Worm (Caenorhabditis elegans) whole organism, L2 larva: Measurements from ENCODE around the gene F31F7.1.

Experiments used
- C34F6.9 ChIP-seq: fragments of 150-350 bp; optimal IDR thresholded peaks from 2 replicates; lab custom pipeline; 2014; ENCODE audit warnings: missing biosample characterization, missing genetic modification characterization
- F13H6.1 ChIP-seq: sonication (generic microtip); optimal IDR thresholded peaks from 2 replicates; lab custom pipeline; 2016; ENCODE audit warnings: missing genetic modification characterization, missing compliant biosample characterization
- R02D3.7 ChIP-seq: fragments of 150-350 bp; optimal IDR thresholded peaks from 2 replicates; lab custom pipeline; 2014; ENCODE audit warnings: missing biosample characterization, missing genetic modification characterization
- Y55F3AM.14 ChIP-seq: fragments of 200-800 bp; sonication (Bioruptor generic); optimal IDR thresholded peaks from 2 replicates; lab custom pipeline; 2018; ENCODE audit warnings: mild to moderate bottlenecking, missing genetic modification characterization, missing compliant biosample characterization
- ZK546.5 ChIP-seq: sonication (generic microtip); optimal IDR thresholded peaks from 2 replicates; lab custom pipeline; 2017; ENCODE audit warnings: missing biosample characterization, missing genetic modification characterization
- alr-1 ChIP-seq: fragments of 150-350 bp; optimal IDR thresholded peaks from 2 replicates; lab custom pipeline; 2014; ENCODE audit warnings: missing biosample characterization, missing genetic modification characterization
- aly-2 ChIP-seq: fragments of 150-350 bp; optimal IDR thresholded peaks from 2 replicates; lab custom pipeline; 2014; ENCODE audit warnings: missing biosample characterization, missing genetic modification characterization
- ama-1 ChIP-seq: fragments of 150-350 bp; optimal IDR thresholded peaks from 2 replicates; lab custom pipeline; 2018; ENCODE audit warnings: inconsistent platforms
- blmp-1 ChIP-seq: sonication (generic microtip); optimal IDR thresholded peaks from 2 replicates; lab custom pipeline; 2017; ENCODE audit warnings: missing genetic modification characterization, mild to moderate bottlenecking, missing compliant biosample characterization, antibody characterized with exemption, moderate library complexity; ENCODE audit not compliant: insufficient read depth
- ceh-16 ChIP-seq: fragments of 150-350 bp; optimal IDR thresholded peaks from 2 replicates; lab custom pipeline; 2014; ENCODE audit warnings: missing biosample characterization, missing genetic modification characterization
- ceh-82 ChIP-seq: fragments of 150-350 bp; optimal IDR thresholded peaks from 2 replicates; lab custom pipeline; 2014; ENCODE audit warnings: missing biosample characterization, missing genetic modification characterization
- crh-2 ChIP-seq: sonication (generic microtip); optimal IDR thresholded peaks from 2 replicates; lab custom pipeline; 2017; ENCODE audit warnings: missing biosample characterization, missing genetic modification characterization
- dmd-4 ChIP-seq: sonication (generic microtip); optimal IDR thresholded peaks from 2 replicates; lab custom pipeline; 2017; ENCODE audit warnings: missing biosample characterization, missing genetic modification characterization
- egl-27 ChIP-seq: sonication (generic microtip); optimal IDR thresholded peaks from 3 replicates; lab custom pipeline; 2017; ENCODE audit warnings: missing biosample characterization, missing genetic modification reagents, missing genetic modification characterization
- elt-1 ChIP-seq: fragments of 150-350 bp; optimal IDR thresholded peaks from 2 replicates; lab custom pipeline; 2014; ENCODE audit warnings: missing biosample characterization, missing genetic modification characterization
- elt-3 ChIP-seq: sonication (generic microtip); optimal IDR thresholded peaks from 2 replicates; lab custom pipeline; 2017; ENCODE audit warnings: missing biosample characterization, missing genetic modification characterization
- fos-1 ChIP-seq: fragments of 150-350 bp; optimal IDR thresholded peaks from 2 replicates; lab custom pipeline; 2014; ENCODE audit warnings: missing biosample characterization, missing genetic modification characterization
- gmeb-1 ChIP-seq: fragments of 150-350 bp; optimal IDR thresholded peaks from 2 replicates; lab custom pipeline; 2014; ENCODE audit warnings: missing biosample characterization, missing genetic modification characterization
- lin-11 ChIP-seq: fragments of 150-350 bp; sonication (generic microtip); optimal IDR thresholded peaks from 2 replicates; lab custom pipeline; 2014; ENCODE audit warnings: missing biosample characterization, missing genetic modification characterization, inconsistent platforms, mixed read lengths
- lin-13 ChIP-seq: fragments of 150-350 bp; optimal IDR thresholded peaks from 2 replicates; lab custom pipeline; 2014; ENCODE audit warnings: missing biosample characterization, missing genetic modification reagents, missing genetic modification characterization
- lin-39 ChIP-seq: fragments of 150-350 bp; optimal IDR thresholded peaks from 2 replicates; lab custom pipeline; 2014; ENCODE audit warnings: missing biosample characterization, missing genetic modification reagents, missing genetic modification characterization
- lsy-2 ChIP-seq, 2 experiments: fragments of 150-350 bp in 1 of 2; sonication (generic microtip) in 1 of 2; optimal IDR thresholded peaks; 2 replicates each; lab custom pipeline; 2014 to 2017; ENCODE audit warnings: missing biosample characterization in 2 of 2, missing genetic modification characterization in 2 of 2
- mab-5 ChIP-seq: fragments of 150-350 bp; optimal IDR thresholded peaks from 2 replicates; lab custom pipeline; 2014; ENCODE audit warnings: missing biosample characterization, missing genetic modification characterization
- mbf-1 ChIP-seq: sonication (generic microtip); optimal IDR thresholded peaks from 2 replicates; lab custom pipeline; 2017; ENCODE audit warnings: missing biosample characterization, missing genetic modification characterization
- mdl-1 ChIP-seq, 2 experiments: fragments of 150-350 bp in 1 of 2; sonication (generic microtip) in 1 of 2; optimal IDR thresholded peaks; 2 replicates each; lab custom pipeline; 2017; ENCODE audit warnings: missing biosample characterization in 2 of 2, missing genetic modification characterization in 2 of 2
- nhr-10 ChIP-seq: sonication (generic microtip); optimal IDR thresholded peaks from 2 replicates; lab custom pipeline; 2017; ENCODE audit warnings: missing biosample characterization, missing genetic modification characterization
- nhr-11 ChIP-seq: fragments of 150-350 bp; optimal IDR thresholded peaks from 2 replicates; lab custom pipeline; 2014; ENCODE audit warnings: missing biosample characterization, missing genetic modification characterization
- nhr-12 ChIP-seq: fragments of 150-350 bp; optimal IDR thresholded peaks from 2 replicates; lab custom pipeline; 2014; ENCODE audit warnings: missing biosample characterization, missing genetic modification characterization
- nhr-129 ChIP-seq: fragments of 150-350 bp; optimal IDR thresholded peaks from 2 replicates; lab custom pipeline; 2014; ENCODE audit warnings: missing biosample characterization, missing genetic modification characterization
- nhr-21 ChIP-seq: fragments of 150-350 bp; optimal IDR thresholded peaks from 2 replicates; lab custom pipeline; 2014; ENCODE audit warnings: missing biosample characterization, missing genetic modification characterization
- nhr-23 ChIP-seq: fragments of 150-350 bp; optimal IDR thresholded peaks from 2 replicates; lab custom pipeline; 2014; ENCODE audit warnings: missing biosample characterization, missing genetic modification reagents, missing genetic modification characterization
- nhr-237 ChIP-seq: fragments of 150-350 bp; optimal IDR thresholded peaks from 2 replicates; lab custom pipeline; 2014; ENCODE audit warnings: missing biosample characterization, missing genetic modification characterization
- nhr-25 ChIP-seq: fragments of 150-350 bp; sonication (generic microtip); optimal IDR thresholded peaks from 3 replicates; lab custom pipeline; 2014; ENCODE audit warnings: missing biosample characterization, missing genetic modification characterization
- nhr-6 ChIP-seq: fragments of 150-350 bp; optimal IDR thresholded peaks from 2 replicates; lab custom pipeline; 2014; ENCODE audit warnings: missing biosample characterization, missing genetic modification characterization
- nhr-77 ChIP-seq: fragments of 150-350 bp; optimal IDR thresholded peaks from 2 replicates; lab custom pipeline; 2014; ENCODE audit warnings: missing biosample characterization, missing genetic modification characterization
- peb-1 ChIP-seq: fragments of 150-350 bp; optimal IDR thresholded peaks from 2 replicates; lab custom pipeline; 2014; ENCODE audit warnings: missing biosample characterization, missing genetic modification characterization
- sem-4 ChIP-seq: fragments of 150-350 bp; optimal IDR thresholded peaks from 2 replicates; lab custom pipeline; 2014; ENCODE audit warnings: missing biosample characterization, missing genetic modification reagents, missing genetic modification characterization
- skn-1 ChIP-seq: sonication (generic microtip); optimal IDR thresholded peaks from 2 replicates; lab custom pipeline; 2017; ENCODE audit warnings: missing biosample characterization, missing genetic modification characterization
- sma-3 ChIP-seq: sonication (generic microtip); optimal IDR thresholded peaks from 2 replicates; lab custom pipeline; 2016; ENCODE audit warnings: missing genetic modification reagents, missing genetic modification characterization, missing compliant biosample characterization
- sma-9 ChIP-seq, 2 experiments: fragments of 150-350 bp in 1 of 2; sonication (generic microtip) in 1 of 2; optimal IDR thresholded peaks; 2 replicates each; lab custom pipeline; 2014 to 2016; ENCODE audit warnings: missing genetic modification characterization in 2 of 2, mild to moderate bottlenecking in 1 of 2, missing biosample characterization in 1 of 2, missing compliant biosample characterization in 1 of 2, missing genetic modification reagents in 1 of 2, moderate library complexity in 1 of 2
- snpc-4 ChIP-seq: fragments of 150-350 bp; optimal IDR thresholded peaks from 2 replicates; lab custom pipeline; 2014; ENCODE audit warnings: missing biosample characterization, missing genetic modification characterization
- unc-39 ChIP-seq: fragments of 150-350 bp; optimal IDR thresholded peaks from 2 replicates; lab custom pipeline; 2014; ENCODE audit warnings: missing biosample characterization, missing genetic modification characterization
- unc-55 ChIP-seq: fragments of 150-350 bp; sonication (generic microtip); optimal IDR thresholded peaks from 3 replicates; lab custom pipeline; 2014; ENCODE audit warnings: missing biosample characterization, missing genetic modification reagents, missing genetic modification characterization
- unc-62 ChIP-seq: fragments of 150-350 bp; optimal IDR thresholded peaks from 2 replicates; lab custom pipeline; 2014; ENCODE audit warnings: missing biosample characterization, missing genetic modification reagents, missing genetic modification characterization
- zag-1 ChIP-seq: fragments of 150-350 bp; optimal IDR thresholded peaks from 2 replicates; lab custom pipeline; 2014; ENCODE audit warnings: missing biosample characterization, missing genetic modification characterization
- ztf-1 ChIP-seq: fragments of 200-800 bp; sonication (Bioruptor generic); conservative IDR thresholded peaks from 2 replicates; pipeline ENCODE4 v1.3.6; 2022; ENCODE audit warnings: missing genetic modification characterization, missing compliant biosample characterization
- ztf-11 ChIP-seq: sonication (generic microtip); optimal IDR thresholded peaks from 2 replicates; lab custom pipeline; 2017; ENCODE audit warnings: missing biosample characterization, missing genetic modification characterization
- ztf-4 ChIP-seq: fragments of 150-350 bp; optimal IDR thresholded peaks from 2 replicates; lab custom pipeline; 2014; ENCODE audit warnings: missing biosample characterization, missing genetic modification characterization

F31F7.1 gene

DNA sequence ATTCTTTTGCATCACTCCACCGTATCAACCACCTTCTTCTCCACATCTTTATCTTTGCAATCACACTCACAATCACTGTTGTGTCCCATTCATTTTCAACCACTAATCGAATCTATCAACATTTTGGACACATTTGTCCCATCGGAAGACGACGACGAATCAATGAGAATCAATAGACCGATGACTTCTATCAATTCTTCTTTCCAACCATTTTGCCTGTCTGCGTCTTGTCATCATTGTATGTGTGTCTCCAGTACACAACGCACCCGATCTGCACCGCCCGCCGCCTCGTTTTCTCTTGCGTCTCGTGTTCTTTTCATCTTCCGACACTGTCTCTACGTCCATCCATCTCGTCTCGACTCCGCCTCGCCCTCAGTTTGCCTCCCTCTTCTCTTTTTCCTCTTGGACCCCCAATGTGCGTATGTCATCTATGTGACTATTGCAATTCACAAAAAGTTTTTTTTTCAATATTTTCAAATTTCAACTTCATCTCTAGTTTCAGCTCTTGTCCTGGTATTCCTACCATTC is 29.7 kb upstream of the F31F7.1 start, which contains the start of gene dmd-7 (continued):
- TF ChIP-seq mab-5 = peak; percentile 78
- TF ChIP-seq nhr-23 = no peak
- TF ChIP-seq egl-27 = peak; percentile 94
- TF ChIP-seq blmp-1 (tag; lab: Kevin White, UChicago) = peak; percentile 90
- peak; percentile 97 for TF ChIP-seq sma-3 (GFP tag; lab: Kevin White, UChicago)
- no peak for TF ChIP-seq R02D3.7 (tag; lab: Kevin White, UChicago)
- peak; percentile 92 for TF ChIP-seq nhr-129

- TF ChIP-seq Y55F3AM.14 (GFP tag; lab: Kevin White, UChicago) = peak; percentile 60
- no peak for TF ChIP-seq ztf-1 (GFP tag; lab: Robert Waterston, UW)
- TF ChIP-seq mbf-1 (tag; lab: Kevin White, UChicago) = no peak
- peak; percentile 73 for TF ChIP-seq egl-27
- peak; percentile 55 for TF ChIP-seq crh-2 (tag; lab: Kevin White, UChicago)
- TF ChIP-seq sma-3 (GFP tag; lab: Kevin White, UChicago) = peak; percentile 88
- TF ChIP-seq lin-11 (tag; lab: Kevin White, UChicago) = no peak
- TF ChIP-seq blmp-1 (tag; lab: Kevin White, UChicago) = peak; percentile 86
- peak; percentile 51 for TF ChIP-seq unc-62 (GFP tag; lab: Kevin White, UChicago)
- no peak for TF ChIP-seq dmd-4 (tag; lab: Kevin White, UChicago)
- no peak for TF ChIP-seq C34F6.9 (tag; lab: Kevin White, UChicago)
- TF ChIP-seq sem-4 (tag; lab: Kevin White, UChicago) = no peak
- no peak for TF ChIP-seq elt-1
- no peak for TF ChIP-seq peb-1 (tag; lab: Kevin White, UChicago)
- no peak for TF ChIP-seq ceh-82 (tag; lab: Kevin White, UChicago)
- no peak for TF ChIP-seq ama-1 (lab: Kevin White, UChicago)
- TF ChIP-seq nhr-25 (tag; lab: Kevin White, UChicago) = peak; percentile 86
- peak; percentile 42 for TF ChIP-seq F13H6.1
- TF ChIP-seq nhr-23 = no peak
- TF ChIP-seq nhr-12 (tag; lab: Kevin White, UChicago) = no peak
- no peak for TF ChIP-seq lin-39 (tag; lab: Kevin White, UChicago)
- no peak for TF ChIP-seq elt-3 (tag; lab: Kevin White, UChicago)
- TF ChIP-seq ZK546.5 (tag; lab: Kevin White, UChicago) = no peak
- peak in 1 of 2 experiments; percentile 71 for TF ChIP-seq lsy-2 (tag; optimal IDR thresholded peaks at IDR 0.05; lab: Kevin White, UChicago)
- no peak for TF ChIP-seq ztf-4 (tag; lab: Kevin White, UChicago)
- TF ChIP-seq nhr-77 (tag; lab: Kevin White, UChicago) = no peak
- peak; percentile 32 for TF ChIP-seq nhr-6 (tag; lab: Kevin White, UChicago)
- no peak for TF ChIP-seq snpc-4 (tag; lab: Kevin White, UChicago)
- peak; percentile 33 for TF ChIP-seq nhr-129
- TF ChIP-seq nhr-11 (tag; lab: Kevin White, UChicago) = no peak
- no peak for TF ChIP-seq zag-1
- no peak for TF ChIP-seq nhr-237 (tag; lab: Kevin White, UChicago)
- TF ChIP-seq ceh-16 (tag; lab: Kevin White, UChicago) = no peak
- no peak for TF ChIP-seq R02D3.7 (tag; lab: Kevin White, UChicago)
- peak; percentile 46 for TF ChIP-seq fos-1
- no peak for TF ChIP-seq unc-55
- TF ChIP-seq skn-1 = no peak
- TF ChIP-seq gmeb-1 (tag; lab: Kevin White, UChicago) = peak; percentile 50
- TF ChIP-seq alr-1 = no peak
- TF ChIP-seq ztf-11 = no peak
- peak in 1 of 2 experiments; percentile 37 for TF ChIP-seq mdl-1 (tag; optimal IDR thresholded peaks at IDR 0.05; lab: Kevin White, UChicago)
- TF ChIP-seq unc-39 (tag; lab: Kevin White, UChicago) = no peak
- TF ChIP-seq lin-13 (GFP tag; lab: Kevin White, UChicago) = no peak
- TF ChIP-seq nhr-10 (tag; lab: Kevin White, UChicago) = no peak
- no peak for TF ChIP-seq aly-2 (tag; lab: Kevin White, UChicago)
- TF ChIP-seq mab-5 = peak; percentile 17
- peak; percentile 97 for TF ChIP-seq nhr-21 (tag; lab: Kevin White, UChicago)
- TF ChIP-seq sma-9 (GFP tag; optimal IDR thresholded peaks at IDR 0.05; lab: Kevin White, UChicago) = peak; percentile 99
- no peak for TF ChIP-seq sma-9 (tag; optimal IDR thresholded peaks at IDR 0.05; lab: Kevin White, UChicago)
- TF ChIP-seq, all 48 proteins: peak for 17
These were observed 28.8 kb upstream of the F31F7.1 start for ce11 chrV:6247397-6247796.
